Worm (Caenorhabditis elegans): Measurements from ENCODE around the gene kin-19.

DNA sequence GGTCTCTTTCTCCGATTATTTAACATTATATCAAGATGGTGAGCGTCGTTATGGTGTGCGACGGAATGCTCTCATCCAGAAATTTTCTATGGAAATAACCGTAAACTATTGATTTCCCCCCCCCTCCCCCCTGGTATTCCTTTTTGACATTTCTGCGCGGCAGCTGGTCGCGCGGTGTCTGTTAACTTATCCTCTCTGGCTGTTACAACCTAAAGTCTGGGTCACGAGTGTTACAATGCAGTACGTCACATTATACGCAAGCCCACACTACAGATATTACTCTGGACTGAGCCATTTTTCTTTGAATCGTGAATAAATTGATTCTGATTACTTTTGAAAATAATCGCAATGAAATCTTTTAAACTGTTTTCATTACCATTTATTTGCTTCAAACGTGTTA is 37.3 kb downstream of the kin-19 start:
- no peak for TF ChIP-seq mdl-1 (tag; optimal IDR thresholded peaks at IDR 0.05)
- TF ChIP-seq nhr-77 (tag; optimal IDR thresholded peaks at IDR 0.05) = no peak
- no peak for TF ChIP-seq ceh-20 (GFP tag; IDR thresholded peaks at IDR 0.05)
- TF ChIP-seq lin-38 (GFP tag; IDR thresholded peaks at IDR 0.05) = no peak
- TF ChIP-seq fkh-10 (GFP tag; optimal IDR thresholded peaks at IDR 0.05) = no peak
- TF ChIP-seq lin-29 (GFP tag; IDR thresholded peaks at IDR 0.05) = no peak
- no peak for TF ChIP-seq ama-1 (optimal IDR thresholded peaks at IDR 0.05)

Measured in whole organism, L4 larva.